Worm (Caenorhabditis elegans) whole organism, dauer: ENCODE results near the gene srw-57.
"Not testable (repeated sequence)": the region's sequence is repeated elsewhere in the genome, so short reads cannot be mapped to it uniquely, and the experiment has no call there.

Experiments
- unc-62 ChIP-seq: sonication (generic microtip); optimal IDR thresholded peaks from 2 replicates; lab custom pipeline; 2017; ENCODE audit warnings: missing biosample characterization, missing genetic modification reagents, missing genetic modification characterization

The srw-57 gene

DNA sequence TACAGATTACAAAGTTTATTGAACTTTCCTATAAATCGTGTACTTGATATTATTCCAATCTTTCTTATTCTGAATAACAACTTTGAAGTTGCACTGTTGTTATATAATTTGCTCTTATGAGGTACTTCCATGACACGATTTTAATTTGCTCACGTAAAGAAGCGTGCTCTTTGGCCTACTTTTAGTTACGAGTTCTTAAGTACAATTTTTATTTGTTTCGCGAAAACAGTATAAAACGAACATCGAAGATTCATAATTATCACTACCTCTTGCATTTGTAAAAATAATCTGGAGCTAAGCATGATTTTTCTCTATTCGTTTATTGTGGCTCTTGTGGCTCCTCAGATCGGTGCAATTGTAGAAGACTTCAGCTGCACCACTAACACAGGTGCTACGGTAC lies 41.1 kb downstream of the srw-57 start, which contains the start of gene F35E8.7:
Gene F35E8.7, plus strand, starts transcription at position 301 of the 400 bp plus-strand sequence.
- TF ChIP-seq unc-62 (GFP tag; lab: Kevin White, UChicago): no peak

DNA sequence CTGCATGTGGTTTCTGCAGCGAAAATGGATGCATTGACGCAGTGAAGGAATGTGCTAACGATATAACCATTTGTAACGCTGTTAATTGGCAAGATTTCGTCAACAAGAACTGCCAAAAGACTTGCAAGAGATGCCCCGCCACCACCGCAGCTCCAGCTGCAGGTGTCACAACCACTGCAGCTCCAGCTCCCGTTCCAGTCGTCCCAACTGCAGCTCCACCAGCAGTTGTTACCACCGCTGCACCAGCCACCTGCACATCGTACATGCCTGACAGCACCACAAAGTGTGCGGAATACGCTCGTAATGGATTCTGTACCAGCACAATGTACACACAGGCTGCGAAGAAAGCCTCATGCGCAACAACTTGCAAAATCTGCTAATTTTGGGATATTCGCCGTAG lies 42.2 kb downstream of the srw-57 start:
- TF ChIP-seq unc-62 (GFP tag; lab: Kevin White, UChicago): no peak

ce11 chrV:15911848-15912247 lies 43.0 kb downstream of the srw-57 start, which contains the start of gene F35E8.6:
TSS of gene F35E8.6 (plus strand) at chrV:15912148.
- no peak for TF ChIP-seq unc-62 (GFP tag; lab: Kevin White, UChicago)

- not testable (repeated sequence) for TF ChIP-seq unc-62 (GFP tag; lab: Kevin White, UChicago)
Observed at ce11 chrV:15905530-15905929, 49.3 kb downstream of the srw-57 start, which contains the start of the genes F35E8.1 and F35E8.2. TSS of gene F35E8.1 (minus strand) at chrV:15905630. TSS of gene F35E8.2 (plus strand) at chrV:15905661.
